Fruit fly (Drosophila melanogaster): ENCODE results near the gene Gk1.

DNA sequence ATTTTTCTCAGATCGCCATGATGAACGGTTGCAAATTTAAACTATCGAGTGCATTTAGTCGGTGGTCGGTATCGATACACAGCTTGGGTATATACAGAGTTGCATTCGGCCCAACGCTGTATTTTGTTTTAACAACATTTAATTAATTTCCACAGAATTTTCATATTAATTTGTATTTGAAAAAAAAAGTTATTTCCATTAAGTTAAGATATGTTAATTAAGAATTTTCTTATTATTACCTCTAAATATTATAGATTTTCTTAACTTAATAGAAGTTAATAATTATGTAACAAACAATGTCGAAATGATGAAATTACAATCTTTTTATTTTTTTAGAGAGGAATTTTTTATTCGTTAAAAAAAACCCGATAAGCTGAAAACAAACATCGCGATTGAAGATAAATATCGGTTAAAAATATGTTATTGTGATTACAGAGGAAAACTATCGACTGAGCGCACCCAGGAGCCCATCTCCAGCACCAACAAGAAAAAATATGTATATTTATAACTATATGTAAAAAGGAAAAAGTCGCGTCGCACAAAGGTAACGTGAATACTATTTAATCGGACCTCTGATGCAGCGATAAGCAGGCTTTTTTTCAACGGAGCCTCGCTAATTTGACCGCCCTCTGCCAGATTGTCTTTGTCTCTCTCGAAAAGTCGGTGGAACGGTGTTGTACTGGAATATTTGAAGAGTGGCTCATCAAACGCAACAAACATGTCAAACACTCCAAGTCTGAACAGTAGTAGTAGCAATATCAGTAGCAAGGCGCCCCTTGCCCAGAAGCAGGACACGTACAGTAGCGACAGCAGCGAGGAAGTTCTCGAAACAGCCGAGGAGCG is 5.7 kb downstream of the Gk1 start, which contains the start of the genes rno and mri:
- TF ChIP-seq CG8478 (optimal IDR thresholded peaks at IDR 0.05) (no peak), CTCF (optimal IDR thresholded peaks at IDR 0.05) (no peak)

Data from S2 (cell line).